Worm (Caenorhabditis elegans): Measurements from ENCODE around the gene slc-25A18.2.
A peak's percentile ranks its signal among the peaks of the same experiment; 100 is the strongest.

The slc-25A18.2 gene

ce11 chrIV:7505866-7506488 is 31.1 kb downstream of the slc-25A18.2 start (continued):
- TF ChIP-seq F52B5.7 (tag; optimal IDR thresholded peaks at IDR 0.05) (peak; percentile 22), snpc-1.1 (tag; optimal IDR thresholded peaks at IDR 0.05; ENCODE audit: insufficient read depth) (no peak), repo-1 (tag; optimal IDR thresholded peaks at IDR 0.05) (peak; percentile 88), die-1 (tag; optimal IDR thresholded peaks at IDR 0.05) (no peak), ceh-91 (GFP tag; IDR thresholded peaks at IDR 0.05) (no peak), ccch-3 (GFP tag; optimal IDR thresholded peaks at IDR 0.05) (no peak), let-526 (GFP tag; IDR thresholded peaks at IDR 0.05) (peak; percentile 19; the same call in 1 of the 2 replicates), snpc-3.4 (tag; optimal IDR thresholded peaks at IDR 0.05) (peak; percentile 64), T07F8.4 (tag; optimal IDR thresholded peaks at IDR 0.05) (no peak), cebp-1 (GFP tag; IDR thresholded peaks at IDR 0.05) (no peak), cebp-1 (tag; optimal IDR thresholded peaks at IDR 0.05) (peak; percentile 65), hmg-20 (GFP tag; IDR thresholded peaks at IDR 0.05) (no peak), snpc-4 (GFP tag; optimal IDR thresholded peaks at IDR 0.05) (no peak), snpc-4 (tag; optimal IDR thresholded peaks at IDR 0.05) (peak in 2 of 4 experiments; percentile 35 to 47), ZK185.1 (tag; optimal IDR thresholded peaks at IDR 0.05; ENCODE audit: poor library complexity, severe bottlenecking) (peak; percentile 67), mcd-1 (GFP tag; IDR thresholded peaks at IDR 0.05) (no peak; the same call in none of the 2 replicates), him-1 (tag; optimal IDR thresholded peaks at IDR 0.05) (peak; percentile 3), ceh-79 (tag; optimal IDR thresholded peaks at IDR 0.05) (no peak), F57C9.4 (tag; optimal IDR thresholded peaks at IDR 0.05) (peak; percentile 43), nhr-120 (GFP tag; IDR thresholded peaks at IDR 0.05) (no peak), ztf-28 (GFP tag; IDR thresholded peaks at IDR 0.05) (no peak), aptf-3 (GFP tag; IDR thresholded peaks at IDR 0.05) (no peak), dpff-1 (tag; optimal IDR thresholded peaks at IDR 0.05) (no peak), tbx-9 (tag; optimal IDR thresholded peaks at IDR 0.05; ENCODE audit: borderline replicate concordance) (no peak), ekl-4 (GFP tag; IDR thresholded peaks at IDR 0.05) (no peak; the same call in none of the 2 replicates), nfyb-1 (GFP tag; IDR thresholded peaks at IDR 0.05) (0 out of 2 replicates have a peak, but pooled peaks have one; percentile 42), B0035.1 (tag; optimal IDR thresholded peaks at IDR 0.05) (peak; percentile 10), F22D6.2 (tag; optimal IDR thresholded peaks at IDR 0.05) (no peak), atf-7 (tag; optimal IDR thresholded peaks at IDR 0.05) (no peak), let-607 (tag; optimal IDR thresholded peaks at IDR 0.05) (no peak), F39B2.1 (GFP tag; IDR thresholded peaks at IDR 0.05) (0 out of 2 replicates have a peak, but pooled peaks have one; percentile 40), pha-4 (tag; optimal IDR thresholded peaks at IDR 0.05) (peak; percentile 36), K12H6.12 (tag; optimal IDR thresholded peaks at IDR 0.05) (no peak), C17E4.6 (GFP tag; IDR thresholded peaks at IDR 0.05) (no peak), attf-5 (GFP tag; optimal IDR thresholded peaks at IDR 0.05) (peak; percentile 1), unc-130 (GFP tag; optimal IDR thresholded peaks at IDR 0.05) (peak; percentile 20), ama-1 (optimal IDR thresholded peaks at IDR 0.05) (peak; percentile 93), ama-1 (GFP tag; optimal IDR thresholded peaks at IDR 0.05) (peak; percentile 54 to 70), tlf-1 (GFP tag; optimal IDR thresholded peaks at IDR 0.05) (peak; percentile 77), lin-35 (GFP tag; optimal IDR thresholded peaks at IDR 0.05) (peak in 1 of 3 experiments; percentile 20), hlh-26 (GFP tag; conservative IDR thresholded peaks at IDR 0.05) (no peak), snpc-1.3 (tag; optimal IDR thresholded peaks at IDR 0.05; ENCODE audit: insufficient read depth) (peak; percentile 78), tbp1 (GFP tag; optimal IDR thresholded peaks at IDR 0.05) (peak; percentile 39), rpc-1 (optimal IDR thresholded peaks at IDR 0.05) (no peak), rpc-1 (tag; optimal IDR thresholded peaks at IDR 0.05) (no peak), madf-10 (tag; optimal IDR thresholded peaks at IDR 0.05) (peak; percentile 52), B0019.2 (GFP tag; conservative IDR thresholded peaks at IDR 0.05) (no peak), bed-2 (GFP tag; IDR thresholded peaks at IDR 0.05) (no peak)

Data from whole organism, young adult.